Fruit fly (Drosophila melanogaster) whole organism, adult: ENCODE data around the gene CG13364.

ENCODE experiments used
- CG12768 ChIP-seq: fragments of 200-800 bp; sonication (Bioruptor generic); optimal IDR thresholded peaks from 2 replicates; lab custom pipeline; 2017; ENCODE audit warnings: missing biosample characterization, missing genetic modification characterization, mild to moderate bottlenecking, moderate library complexity, missing genetic modification reagents
- CG14711 ChIP-seq: fragments of 200-800 bp; sonication (Bioruptor generic); optimal IDR thresholded peaks from 2 replicates; lab custom pipeline; 2018; ENCODE audit warnings: missing biosample characterization, mild to moderate bottlenecking, missing genetic modification characterization, moderate library complexity
- CG1620 ChIP-seq: fragments of 200-800 bp; sonication (Bioruptor generic); optimal IDR thresholded peaks from 2 replicates; lab custom pipeline; 2016; ENCODE audit warnings: missing biosample characterization, missing genetic modification characterization
- CG33017 ChIP-seq: fragments of 200-800 bp; sonication (Bioruptor generic); optimal IDR thresholded peaks from 2 replicates; lab custom pipeline; 2018; ENCODE audit warnings: missing biosample characterization, mild to moderate bottlenecking, missing genetic modification characterization, moderate library complexity
- CG5204 ChIP-seq: fragments of 200-800 bp; sonication (Bioruptor generic); optimal IDR thresholded peaks from 2 replicates; lab custom pipeline; 2016; ENCODE audit warnings: missing biosample characterization, missing genetic modification characterization
- CG7045 ChIP-seq: fragments of 200-800 bp; sonication (Bioruptor generic); optimal IDR thresholded peaks from 2 replicates; lab custom pipeline; 2017; ENCODE audit warnings: missing biosample characterization, mild to moderate bottlenecking, missing genetic modification characterization
- CG7101 ChIP-seq: fragments of 200-800 bp; sonication (Bioruptor generic); optimal IDR thresholded peaks from 2 replicates; lab custom pipeline; 2018; ENCODE audit warnings: missing biosample characterization, mild to moderate bottlenecking, missing genetic modification characterization, moderate library complexity
- Clk ChIP-seq: fragments of 200-800 bp; sonication (Bioruptor generic); optimal IDR thresholded peaks from 2 replicates; lab custom pipeline; 2017; ENCODE audit warnings: missing biosample characterization, missing genetic modification characterization
- Mnt ChIP-seq: fragments of 200-800 bp; sonication (Bioruptor generic); optimal IDR thresholded peaks from 2 replicates; lab custom pipeline; 2016; ENCODE audit warnings: missing biosample characterization, mild to moderate bottlenecking, missing genetic modification characterization
- bab1 ChIP-seq: fragments of 200-800 bp; sonication (Bioruptor generic); optimal IDR thresholded peaks from 3 replicates; lab custom pipeline; 2019; ENCODE audit warnings: missing biosample characterization, mild to moderate bottlenecking, missing genetic modification characterization, moderate library complexity
- cic ChIP-seq: fragments of 200-800 bp; sonication (Bioruptor generic); optimal IDR thresholded peaks from 2 replicates; lab custom pipeline; 2017; ENCODE audit warnings: missing biosample characterization, mild to moderate bottlenecking, missing genetic modification characterization, moderate library complexity
- cnc ChIP-seq, 2 experiments: fragments of >200 bp; optimal IDR thresholded peaks; 2 replicates each; lab custom pipeline; 2017
- kay ChIP-seq: fragments of 200-800 bp; sonication (Bioruptor generic); peaks from one replicate; lab custom pipeline; 2016; ENCODE audit warnings: missing biosample characterization, missing genetic modification characterization, borderline replicate concordance
- tj ChIP-seq: fragments of 200-800 bp; sonication (Bioruptor generic); optimal IDR thresholded peaks from 3 replicates; lab custom pipeline; 2017; ENCODE audit warnings: missing biosample characterization, mild to moderate bottlenecking, missing genetic modification characterization, moderate library complexity

DNA sequence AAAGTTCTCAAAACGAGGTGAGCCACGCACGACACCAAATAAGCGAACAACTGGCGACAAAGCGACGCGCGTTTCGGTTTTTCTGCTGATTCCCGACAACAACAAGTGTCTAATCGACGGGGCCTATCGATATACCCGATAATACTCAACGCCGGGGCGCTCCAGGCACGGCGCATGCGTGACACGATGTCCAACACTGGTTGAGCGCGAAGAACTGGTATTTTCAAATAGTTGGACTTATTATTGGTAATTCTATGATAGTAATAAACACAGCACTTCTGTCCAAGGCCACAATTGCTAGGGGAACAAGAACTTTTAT lies 7.6 kb downstream of the CG13364 start:
- TF ChIP-seq kay (GFP tag; lab: Kevin White, UChicago) (no peak), CG33017 (no peak), CG12768 (no peak), Clk (GFP tag; lab: Kevin White, UChicago) (no peak), cic (GFP tag; lab: Kevin White, UChicago) (no peak), CG14711 (no peak), CG7101 (tag; lab: Kevin White, UChicago) (no peak), CG1620 (GFP tag; lab: Kevin White, UChicago) (peak; percentile 24), CG7045 (no peak), Mnt (GFP tag; lab: Kevin White, UChicago) (peak; percentile 2), cnc (optimal IDR thresholded peaks at IDR 0.05; lab: Kevin White, UChicago) (no peak), tj (GFP tag; lab: Kevin White, UChicago) (peak; percentile 19), CG5204 (GFP tag; lab: Kevin White, UChicago) (no peak), bab1 (peak; percentile 28)
